Worm (Caenorhabditis elegans) whole organism, young adult: ENCODE measurements around the gene F16B12.1.

Experiments used
- B0019.2 ChIP-seq: fragments of 200-800 bp; sonication (Bioruptor generic); conservative IDR thresholded peaks from 2 replicates; pipeline ENCODE4 v1.3.6; 2022; ENCODE audit warnings: missing genetic modification reagents, missing genetic modification characterization, missing compliant biosample characterization
- B0035.1 ChIP-seq: sonication (generic microtip); optimal IDR thresholded peaks from 2 replicates; lab custom pipeline; 2016; ENCODE audit warnings: missing genetic modification characterization, mild to moderate bottlenecking, missing compliant biosample characterization, missing genotype, missing genetic modification reagents
- F23B12.7 ChIP-seq: sonication (generic microtip); optimal IDR thresholded peaks from 2 replicates; lab custom pipeline; 2017; ENCODE audit warnings: missing genetic modification characterization, mild to moderate bottlenecking, missing compliant biosample characterization, antibody characterized with exemption, moderate library complexity; ENCODE audit not compliant: insufficient read depth
- F49E8.2 ChIP-seq: sonication (generic microtip); optimal IDR thresholded peaks from 3 replicates; lab custom pipeline; 2017; ENCODE audit warnings: missing genetic modification characterization, mild to moderate bottlenecking, missing compliant biosample characterization, antibody characterized with exemption, moderate library complexity; ENCODE audit not compliant: insufficient read depth
- F55B11.4 ChIP-seq: sonication (generic microtip); optimal IDR thresholded peaks from 2 replicates; lab custom pipeline; 2016; ENCODE audit warnings: missing compliant biosample characterization, missing genetic modification characterization, borderline replicate concordance; ENCODE audit not compliant: insufficient read depth
- F57A8.1 ChIP-seq: fragments of 200-800 bp; sonication (Bioruptor generic); optimal IDR thresholded peaks from 2 replicates; lab custom pipeline; 2018; ENCODE audit warnings: mild to moderate bottlenecking, missing genetic modification characterization, moderate library complexity, missing compliant biosample characterization
- F57C9.4 ChIP-seq: sonication (generic microtip); optimal IDR thresholded peaks from 2 replicates; lab custom pipeline; 2017; ENCODE audit warnings: mild to moderate bottlenecking, missing genetic modification characterization, missing compliant biosample characterization
- T07F8.4 ChIP-seq: sonication (generic microtip); optimal IDR thresholded peaks from 2 replicates; lab custom pipeline; 2016; ENCODE audit warnings: mild to moderate bottlenecking, missing genetic modification characterization, moderate library complexity, missing compliant biosample characterization
- Y79H2A.3 ChIP-seq: fragments of 200-800 bp; sonication (Bioruptor generic); conservative IDR thresholded peaks from 2 replicates; pipeline ENCODE4 v1.3.6; 2022; ENCODE audit warnings: missing genetic modification reagents, missing genetic modification characterization, missing compliant biosample characterization
- Y95B8A.8 ChIP-seq: fragments of 200-800 bp; sonication (Bioruptor generic); IDR thresholded peaks from 2 replicates; pipeline ENCODE4 v1.3.6; 2022; ENCODE audit warnings: missing genetic modification reagents, missing genetic modification characterization, missing compliant biosample characterization
- aptf-2 ChIP-seq: fragments of 200-800 bp; sonication (Bioruptor generic); conservative IDR thresholded peaks from 2 replicates; pipeline ENCODE4 v1.3.6; 2022; ENCODE audit warnings: missing genetic modification reagents, missing genetic modification characterization, missing compliant biosample characterization
- aptf-3 ChIP-seq: fragments of 200-800 bp; sonication (Bioruptor generic); IDR thresholded peaks from 2 replicates; pipeline ENCODE4 v1.3.6; 2022; ENCODE audit warnings: missing genetic modification characterization, missing compliant biosample characterization
- attf-5 ChIP-seq: fragments of 200-800 bp; sonication (Bioruptor generic); optimal IDR thresholded peaks from 2 replicates; lab custom pipeline; 2018; ENCODE audit warnings: mild to moderate bottlenecking, missing genetic modification characterization, missing compliant biosample characterization
- bed-2 ChIP-seq: fragments of 200-800 bp; sonication (Bioruptor generic); IDR thresholded peaks from 2 replicates; pipeline ENCODE4 v1.3.6; 2022; ENCODE audit warnings: missing genetic modification reagents, missing genetic modification characterization, missing compliant biosample characterization
- ccch-3 ChIP-seq: fragments of 200-800 bp; sonication (Bioruptor generic); optimal IDR thresholded peaks from 2 replicates; lab custom pipeline; 2018; ENCODE audit warnings: mild to moderate bottlenecking, missing genetic modification characterization, missing compliant biosample characterization
- ceh-40 ChIP-seq: fragments of 200-800 bp; sonication (Bioruptor generic); IDR thresholded peaks from 2 replicates; pipeline ENCODE4 v1.3.6; 2022; ENCODE audit warnings: missing genetic modification characterization, missing compliant biosample characterization
- dpl-1 ChIP-seq: fragments of 150-350 bp; optimal IDR thresholded peaks from 2 replicates; lab custom pipeline; 2014; ENCODE audit warnings: missing biosample characterization, missing genetic modification reagents, missing genetic modification characterization
- efl-1 ChIP-seq: fragments of 150-350 bp; optimal IDR thresholded peaks from 2 replicates; lab custom pipeline; 2014; ENCODE audit warnings: missing biosample characterization, missing genetic modification reagents, missing genetic modification characterization
- egl-18 ChIP-seq: fragments of 200-800 bp; sonication (Bioruptor generic); IDR thresholded peaks from 2 replicates; pipeline ENCODE4 v1.3.6; 2022; ENCODE audit warnings: missing genetic modification reagents, missing genetic modification characterization, missing compliant biosample characterization
- ekl-4 ChIP-seq: fragments of 200-800 bp; sonication (Bioruptor generic); IDR thresholded peaks from 2 replicates; pipeline ENCODE4 v1.3.6; 2022; ENCODE audit warnings: missing genetic modification reagents, missing genetic modification characterization, missing compliant biosample characterization
- gei-17 ChIP-seq: fragments of 200-800 bp; sonication (Bioruptor generic); optimal IDR thresholded peaks from 2 replicates; lab custom pipeline; 2018; ENCODE audit warnings: mild to moderate bottlenecking, missing genetic modification characterization, missing compliant biosample characterization
- hmg-20 ChIP-seq: fragments of 200-800 bp; sonication (Bioruptor generic); IDR thresholded peaks from 2 replicates; pipeline ENCODE4 v1.3.6; 2022; ENCODE audit warnings: missing genetic modification reagents, missing genetic modification characterization, missing compliant biosample characterization
- hsf-1 ChIP-seq: fragments of 200-800 bp; sonication (Bioruptor generic); IDR thresholded peaks from 2 replicates; pipeline ENCODE4 v1.3.6; 2022; ENCODE audit warnings: missing genetic modification reagents, missing genetic modification characterization, missing compliant biosample characterization
- lir-1 ChIP-seq: fragments of 200-800 bp; sonication (Bioruptor generic); conservative IDR thresholded peaks from 2 replicates; pipeline ENCODE4 v1.3.6; 2022; ENCODE audit warnings: missing genetic modification reagents, missing genetic modification characterization, missing compliant biosample characterization
- lsy-27 ChIP-seq: sonication (generic microtip); optimal IDR thresholded peaks from 2 replicates; lab custom pipeline; 2017; ENCODE audit warnings: missing genetic modification characterization, mild to moderate bottlenecking, missing compliant biosample characterization, antibody characterized with exemption, missing genotype, borderline replicate concordance; ENCODE audit not compliant: insufficient read depth
- madf-3 ChIP-seq: fragments of 200-800 bp; sonication (Bioruptor generic); IDR thresholded peaks from 2 replicates; pipeline ENCODE4 v1.3.6; 2022; ENCODE audit warnings: missing genetic modification reagents, missing genetic modification characterization, missing compliant biosample characterization
- madf-8 ChIP-seq: fragments of 200-800 bp; sonication (Bioruptor generic); conservative IDR thresholded peaks from 2 replicates; pipeline ENCODE4 v1.3.6; 2022; ENCODE audit warnings: missing genetic modification reagents, missing genetic modification characterization, missing compliant biosample characterization
- mcd-1 ChIP-seq: fragments of 200-800 bp; sonication (Bioruptor generic); IDR thresholded peaks from 2 replicates; pipeline ENCODE4 v1.3.6; 2022; ENCODE audit warnings: missing genetic modification reagents, missing genetic modification characterization, missing compliant biosample characterization
- rcor-1 ChIP-seq: fragments of 200-800 bp; sonication (Bioruptor generic); IDR thresholded peaks from 2 replicates; pipeline ENCODE4 v1.3.6; 2022; ENCODE audit warnings: missing genetic modification reagents, missing genetic modification characterization, missing compliant biosample characterization
- snpc-4 ChIP-seq, 5 experiments: fragments of 150-350 bp in 1 of 5; sonication (generic microtip) in 4 of 5; optimal IDR thresholded peaks; 2 replicates each; lab custom pipeline; 2014 to 2018; ENCODE audit warnings: missing genetic modification characterization in 5 of 5, missing biosample characterization in 3 of 5, antibody characterized with exemption in 2 of 5, mild to moderate bottlenecking in 2 of 5, missing compliant biosample characterization in 2 of 5, missing genotype in 2 of 5, moderate library complexity in 2 of 5, missing genetic modification reagents in 1 of 5
- sptf-2 ChIP-seq: fragments of 200-800 bp; sonication (Bioruptor generic); optimal IDR thresholded peaks from 2 replicates; lab custom pipeline; 2018; ENCODE audit warnings: mild to moderate bottlenecking, missing genetic modification characterization, missing compliant biosample characterization
- tbx-9 ChIP-seq: sonication (generic microtip); optimal IDR thresholded peaks from 2 replicates; lab custom pipeline; 2016; ENCODE audit warnings: borderline replicate concordance, missing genetic modification characterization, inconsistent platforms, missing compliant biosample characterization
- zim-3 ChIP-seq: sonication (generic microtip); optimal IDR thresholded peaks from 2 replicates; lab custom pipeline; 2017; ENCODE audit warnings: mild to moderate bottlenecking, missing genetic modification characterization, moderate library complexity, missing compliant biosample characterization
- ztf-18 ChIP-seq: sonication (generic microtip); optimal IDR thresholded peaks from 2 replicates; lab custom pipeline; 2016; ENCODE audit warnings: missing genotype, mild to moderate bottlenecking, missing genetic modification characterization, missing compliant biosample characterization
- ztf-22 ChIP-seq: fragments of 200-800 bp; sonication (Bioruptor generic); optimal IDR thresholded peaks from 2 replicates; lab custom pipeline; 2018; ENCODE audit warnings: mild to moderate bottlenecking, missing genetic modification characterization, moderate library complexity, missing compliant biosample characterization
- ztf-26 ChIP-seq: sonication (generic microtip); optimal IDR thresholded peaks from 2 replicates; lab custom pipeline; 2017; ENCODE audit warnings: missing genetic modification characterization, missing compliant biosample characterization
- ztf-28 ChIP-seq: fragments of 200-800 bp; sonication (Bioruptor generic); IDR thresholded peaks from 2 replicates; pipeline ENCODE4 v1.3.6; 2022; ENCODE audit warnings: missing genetic modification reagents, missing genetic modification characterization, missing compliant biosample characterization

Gene F16B12.1

DNA sequence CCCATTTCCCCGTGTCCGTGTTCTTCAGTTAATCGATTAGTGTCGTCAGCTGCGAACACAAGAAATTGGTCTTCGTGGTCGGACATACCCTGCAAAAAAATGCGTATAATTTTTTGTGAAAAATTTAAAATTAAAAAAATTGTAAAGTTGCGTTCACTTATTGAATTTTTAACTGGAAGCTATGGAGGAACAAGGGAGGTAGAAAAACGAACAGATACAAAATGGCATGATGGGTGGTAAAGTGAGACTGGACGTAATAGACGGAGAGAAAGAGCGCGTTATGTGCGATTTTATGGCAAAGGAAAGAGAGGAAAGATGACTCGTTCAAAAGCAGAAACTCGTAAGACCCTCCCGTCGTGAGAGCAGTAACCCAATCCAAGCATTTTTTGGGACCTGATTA lies 1.1 kb upstream of the F16B12.1 start, which contains the start of gene C33G3.6:
Gene C33G3.6 (minus strand): TSS at position 101 of the 400 bp plus-strand sequence.
- TF ChIP-seq madf-8 (GFP tag; lab: Robert Waterston, UW) (no peak), B0035.1 (tag; lab: Kevin White, UChicago) (no peak), lir-1 (GFP tag; lab: Robert Waterston, UW) (no peak), snpc-4 (GFP tag; optimal IDR thresholded peaks at IDR 0.05; lab: Kevin White, UChicago) (no peak), snpc-4 (tag; optimal IDR thresholded peaks at IDR 0.05; lab: Kevin White, UChicago) (no peak), lsy-27 (tag; lab: Kevin White, UChicago) (no peak), T07F8.4 (tag; lab: Kevin White, UChicago) (no peak), B0019.2 (GFP tag; lab: Robert Waterston, UW) (no peak), rcor-1 (GFP tag; lab: Robert Waterston, UW) (no peak), ztf-26 (no peak), ztf-18 (tag; lab: Kevin White, UChicago) (no peak), Y95B8A.8 (no peak), F57A8.1 (GFP tag; lab: Kevin White, UChicago) (no peak), sptf-2 (GFP tag; lab: Kevin White, UChicago) (no peak), ztf-22 (GFP tag; lab: Kevin White, UChicago) (no peak), Y79H2A.3 (GFP tag; lab: Robert Waterston, UW) (no peak), ccch-3 (GFP tag; lab: Kevin White, UChicago) (no peak)

- TF ChIP-seq gei-17 (GFP tag; lab: Kevin White, UChicago) (no peak), F55B11.4 (tag; lab: Kevin White, UChicago) (no peak), aptf-3 (GFP tag; lab: Robert Waterston, UW) (no peak), aptf-2 (no peak)
- TF ChIP-seq, all 124 proteins: peak for 0
Measured at ce11 chrX:14090089-14090488, 4.8 kb downstream of the F16B12.1 start, which contains the start of gene dsl-4. Gene dsl-4 (plus strand): TSS chrX:14090389.

ce11 chrX:14090990-14091389 lies 5.7 kb downstream of the F16B12.1 start:
- TF ChIP-seq mcd-1 (GFP tag; lab: Robert Waterston, UW) (no peak), hmg-20 (GFP tag; lab: Robert Waterston, UW) (no peak), F23B12.7 (tag; lab: Kevin White, UChicago) (no peak), madf-3 (GFP tag; lab: Robert Waterston, UW) (no peak), F49E8.2 (no peak), F57C9.4 (tag; lab: Kevin White, UChicago) (no peak), bed-2 (no peak), B0035.1 (tag; lab: Kevin White, UChicago) (no peak), tbx-9 (tag; lab: Kevin White, UChicago) (no peak), hsf-1 (no peak), attf-5 (GFP tag; lab: Kevin White, UChicago) (no peak), ekl-4 (GFP tag; lab: Robert Waterston, UW) (no peak), B0019.2 (GFP tag; lab: Robert Waterston, UW) (no peak), zim-3 (tag; lab: Kevin White, UChicago) (no peak), efl-1 (no peak), dpl-1 (GFP tag; lab: Kevin White, UChicago) (no peak), lsy-27 (tag; lab: Kevin White, UChicago) (no peak), ztf-28 (GFP tag; lab: Robert Waterston, UW) (no peak), ceh-40 (no peak), egl-18 (GFP tag; lab: Robert Waterston, UW) (no peak)
